Fruit fly (Drosophila melanogaster): ENCODE results near the gene CG4045.

Gene CG4045

DNA sequence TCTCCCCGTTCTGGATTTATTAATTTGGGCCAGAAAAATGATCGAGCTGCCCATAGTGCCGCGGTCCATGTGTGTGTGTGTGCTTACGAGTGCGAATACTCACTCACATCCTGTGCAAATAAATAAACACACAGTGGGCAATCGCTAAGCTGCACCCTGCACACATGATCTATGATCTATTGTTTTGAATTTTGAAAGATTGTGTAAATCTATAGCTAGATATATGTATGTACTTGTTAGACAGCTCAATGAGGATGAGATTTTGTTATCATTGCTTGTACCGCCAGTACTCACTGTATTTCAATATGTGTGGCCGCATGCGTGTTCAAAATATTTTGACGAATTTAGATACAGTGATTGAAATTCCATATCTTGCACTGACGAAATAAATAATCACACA is 7.4 kb upstream of the CG4045 start (continued):
- no peak for TF ChIP-seq Jarid2 (GFP tag; optimal IDR thresholded peaks at IDR 0.05)
- no peak for TF ChIP-seq Bgb (GFP tag; IDR thresholded peaks at IDR 0.05; ENCODE audit: partially characterized antibody)
- peak; percentile 12 for TF ChIP-seq CG1792 (GFP tag; optimal IDR thresholded peaks at IDR 0.05)
- TF ChIP-seq Dip2 (GFP tag; IDR thresholded peaks at IDR 0.05): no peak
- TF ChIP-seq gsb-n (tag; optimal IDR thresholded peaks at IDR 0.05): no peak
- TF ChIP-seq Dip3 (GFP tag; optimal IDR thresholded peaks at IDR 0.05): peak; percentile 66
- TF ChIP-seq Rx (GFP tag; IDR thresholded peaks at IDR 0.05): peak; percentile 41; the same call in 1 of the 2 replicates
- no peak for TF ChIP-seq CG5953 (GFP tag; IDR thresholded peaks at IDR 0.05)
- no peak for TF ChIP-seq ase (GFP tag; IDR thresholded peaks at IDR 0.05)
- peak; percentile 64 for TF ChIP-seq Ptx1 (GFP tag; IDR thresholded peaks at IDR 0.05)
- peak; percentile 78 for TF ChIP-seq al (GFP tag; IDR thresholded peaks at IDR 0.05)
- peak; percentile 71 for TF ChIP-seq CG15269 (tag; optimal IDR thresholded peaks at IDR 0.05)
- TF ChIP-seq Meics (GFP tag; optimal IDR thresholded peaks at IDR 0.05): peak; percentile 65
- peak; percentile 23 for TF ChIP-seq Ravus (GFP tag; IDR thresholded peaks at IDR 0.05)
- 0 out of 2 replicates have a peak, but pooled peaks have one; percentile 16 for TF ChIP-seq seq (GFP tag; IDR thresholded peaks at IDR 0.05)
- no peak for TF ChIP-seq pb (GFP tag; optimal IDR thresholded peaks at IDR 0.05)
- peak; percentile 7 for TF ChIP-seq Abd-B (GFP tag; optimal IDR thresholded peaks at IDR 0.05)
- peak; percentile 57 for TF ChIP-seq CG7372 (GFP tag; IDR thresholded peaks at IDR 0.05)
- no peak for TF ChIP-seq C15 (GFP tag; IDR thresholded peaks at IDR 0.05)
- TF ChIP-seq CG2712 (tag; optimal IDR thresholded peaks at IDR 0.05): peak; percentile 18
- TF ChIP-seq gfzf (GFP tag; optimal IDR thresholded peaks at IDR 0.05): no peak
- TF ChIP-seq otp (GFP tag; IDR thresholded peaks at IDR 0.05): 0 out of 3 replicates have a peak, but pooled peaks have one; percentile 32
- no peak for TF ChIP-seq CG6854 (GFP tag; optimal IDR thresholded peaks at IDR 0.05)
- TF ChIP-seq stc (GFP tag; IDR thresholded peaks at IDR 0.05): peak; percentile 58
- TF ChIP-seq Oaz (GFP tag; IDR thresholded peaks at IDR 0.05): no peak
- peak; percentile 41 for TF ChIP-seq CG11504 (tag; optimal IDR thresholded peaks at IDR 0.05)
- TF ChIP-seq trem (tag; optimal IDR thresholded peaks at IDR 0.05): no peak
- no peak for TF ChIP-seq Stat92E (GFP tag; optimal IDR thresholded peaks at IDR 0.05)
- no peak for TF ChIP-seq bbx (GFP tag; IDR thresholded peaks at IDR 0.05; ENCODE audit: partially characterized antibody)
- no peak for TF ChIP-seq Max (GFP tag; optimal IDR thresholded peaks at IDR 0.05)
- no peak for TF ChIP-seq onecut (GFP tag; IDR thresholded peaks at IDR 0.05)
- TF ChIP-seq CG16863 (GFP tag; optimal IDR thresholded peaks at IDR 0.05): no peak
- peak; percentile 21 for TF ChIP-seq Fer2 (tag; optimal IDR thresholded peaks at IDR 0.05)
- TF ChIP-seq BEAF-32 (GFP tag; optimal IDR thresholded peaks at IDR 0.05): no peak
- TF ChIP-seq CG17359 (tag; optimal IDR thresholded peaks at IDR 0.05): peak; percentile 21
- peak; percentile 80 for TF ChIP-seq lilli (GFP tag; optimal IDR thresholded peaks at IDR 0.05)
- TF ChIP-seq wor (GFP tag; IDR thresholded peaks at IDR 0.05): no peak
- TF ChIP-seq Taf1 (GFP tag; IDR thresholded peaks at IDR 0.05): peak; percentile 69
- TF ChIP-seq CG15073 (GFP tag; optimal IDR thresholded peaks at IDR 0.05): no peak
- peak; percentile 94 for TF ChIP-seq Drgx (GFP tag; IDR thresholded peaks at IDR 0.05)
- peak; percentile 61; the same call in 1 of the 2 replicates for TF ChIP-seq wdn (GFP tag; IDR thresholded peaks at IDR 0.05)
- no peak for TF ChIP-seq Bdp1 (GFP tag; optimal IDR thresholded peaks at IDR 0.05)
- no peak for TF ChIP-seq Vsx1 (GFP tag; optimal IDR thresholded peaks at IDR 0.05)
- TF ChIP-seq CG15601 (tag; optimal IDR thresholded peaks at IDR 0.05): no peak
- no peak for TF ChIP-seq Atf3 (GFP tag; optimal IDR thresholded peaks at IDR 0.05)
- peak; percentile 48; the same call in 2 of the 3 replicates for TF ChIP-seq B-H1 (GFP tag; IDR thresholded peaks at IDR 0.05)
- TF ChIP-seq CG43689 (GFP tag; IDR thresholded peaks at IDR 0.05): no peak
- TF ChIP-seq CG14860 (GFP tag; IDR thresholded peaks at IDR 0.05; ENCODE audit: partially characterized antibody): no peak
- TF ChIP-seq CG16815 (GFP tag; optimal IDR thresholded peaks at IDR 0.05): peak; percentile 62
- no peak for TF ChIP-seq btn (GFP tag; optimal IDR thresholded peaks at IDR 0.05)
- peak; percentile 22 for TF ChIP-seq CHES-1-like (GFP tag; optimal IDR thresholded peaks at IDR 0.05)

Measured in whole organism, embryonic.